Fruit fly (Drosophila melanogaster) whole organism, prepupa: Measurements from ENCODE around the gene CG1492.
A peak's percentile ranks its signal among the peaks of the same experiment; 100 is the strongest.

Source experiments
- Blimp-1 ChIP-seq: fragments of 200-800 bp; sonication (Bioruptor generic); optimal IDR thresholded peaks from 3 replicates; lab custom pipeline; 2017; ENCODE audit warnings: missing biosample characterization, missing genetic modification characterization, mild to moderate bottlenecking, moderate library complexity, missing genetic modification reagents
- CG10631 ChIP-seq: fragments of 200-800 bp; sonication (Bioruptor generic); optimal IDR thresholded peaks from 2 replicates; lab custom pipeline; 2016; ENCODE audit warnings: missing biosample characterization, missing genetic modification characterization
- CG10669 ChIP-seq: fragments of 200-800 bp; sonication (Bioruptor generic); optimal IDR thresholded peaks from 3 replicates; lab custom pipeline; 2018; ENCODE audit warnings: missing biosample characterization, mild to moderate bottlenecking, missing genetic modification characterization, moderate library complexity
- CG11294 ChIP-seq: fragments of 200-800 bp; sonication (Bioruptor generic); IDR thresholded peaks from 2 replicates; pipeline ENCODE4 v1.3.6; 2022; ENCODE audit warnings: missing biosample characterization, missing genetic modification characterization
- CG11762 ChIP-seq: fragments of 200-800 bp; sonication (Bioruptor generic); optimal IDR thresholded peaks from 3 replicates; lab custom pipeline; 2016; ENCODE audit warnings: missing biosample characterization, missing genetic modification characterization; ENCODE audit not compliant: insufficient read depth
- CG11902 ChIP-seq: fragments of 200-800 bp; sonication (Bioruptor generic); optimal IDR thresholded peaks from 3 replicates; lab custom pipeline; 2016; ENCODE audit warnings: missing biosample characterization, missing genetic modification characterization
- CG15336 ChIP-seq: fragments of 200-800 bp; sonication (Bioruptor generic); IDR thresholded peaks from 2 replicates; pipeline ENCODE4 v1.3.6; 2022; ENCODE audit warnings: missing biosample characterization, missing genetic modification characterization
- CG1621 ChIP-seq: fragments of 200-800 bp; sonication (Bioruptor generic); optimal IDR thresholded peaks from 3 replicates; lab custom pipeline; 2018; ENCODE audit warnings: missing biosample characterization, mild to moderate bottlenecking, missing genetic modification characterization
- CG3032 ChIP-seq: fragments of 200-800 bp; optimal IDR thresholded peaks from 2 replicates; lab custom pipeline; 2019; ENCODE audit warnings: missing biosample characterization, mild to moderate bottlenecking, missing genetic modification characterization, moderate library complexity
- CG31627 ChIP-seq: fragments of 200-800 bp; sonication (Bioruptor generic); optimal IDR thresholded peaks from 3 replicates; lab custom pipeline; 2016; ENCODE audit warnings: missing biosample characterization, missing genetic modification characterization
- CG32006 ChIP-seq: fragments of 200-800 bp; sonication (Bioruptor generic); optimal IDR thresholded peaks from 3 replicates; lab custom pipeline; 2017; ENCODE audit warnings: missing biosample characterization, mild to moderate bottlenecking, missing genetic modification characterization
- CG3919 ChIP-seq: fragments of 200-800 bp; sonication (Bioruptor generic); optimal IDR thresholded peaks from 3 replicates; lab custom pipeline; 2016; ENCODE audit warnings: missing biosample characterization, missing genetic modification characterization
- CG4318 ChIP-seq: fragments of 200-800 bp; sonication (Bioruptor generic); optimal IDR thresholded peaks from 3 replicates; lab custom pipeline; 2017; ENCODE audit warnings: missing biosample characterization, mild to moderate bottlenecking, missing genetic modification characterization
- CG6276 ChIP-seq: fragments of 200-800 bp; sonication (Bioruptor generic); optimal IDR thresholded peaks from 2 replicates; lab custom pipeline; 2017; ENCODE audit warnings: missing biosample characterization, mild to moderate bottlenecking, missing genetic modification characterization
- CG6854 ChIP-seq: fragments of 200-800 bp; sonication (Bioruptor generic); optimal IDR thresholded peaks from 2 replicates; lab custom pipeline; 2017; ENCODE audit warnings: missing biosample characterization, mild to moderate bottlenecking, missing genetic modification characterization
- CG7368 ChIP-seq: fragments of 200-800 bp; sonication (Bioruptor generic); optimal IDR thresholded peaks from 3 replicates; lab custom pipeline; 2016; ENCODE audit warnings: missing biosample characterization, missing genetic modification characterization
- CG8319 ChIP-seq: fragments of 200-800 bp; sonication (Bioruptor generic); optimal IDR thresholded peaks from 3 replicates; lab custom pipeline; 2016; ENCODE audit warnings: missing biosample characterization, missing genetic modification characterization
- CG8632 ChIP-seq: fragments of 200-800 bp; sonication (Bioruptor generic); optimal IDR thresholded peaks from 3 replicates; lab custom pipeline; 2016; ENCODE audit warnings: missing biosample characterization, missing genetic modification characterization
- CG9139 ChIP-seq: fragments of 200-800 bp; sonication (Bioruptor generic); optimal IDR thresholded peaks from 3 replicates; lab custom pipeline; 2017; ENCODE audit warnings: missing biosample characterization, mild to moderate bottlenecking, missing genetic modification characterization
- Eip75B ChIP-seq: fragments of 200-800 bp; sonication (Bioruptor generic); optimal IDR thresholded peaks from 3 replicates; lab custom pipeline; 2016; ENCODE audit warnings: missing biosample characterization, missing genetic modification characterization
- Eip78C ChIP-seq: fragments of 200-800 bp; sonication (Bioruptor generic); peaks from one replicate; lab custom pipeline; 2016; ENCODE audit warnings: missing biosample characterization, missing genetic modification characterization
- Eip93F ChIP-seq: fragments of 200-800 bp; sonication (Bioruptor generic); optimal IDR thresholded peaks from 2 replicates; lab custom pipeline; 2016; ENCODE audit warnings: missing biosample characterization, mild to moderate bottlenecking, missing genetic modification characterization
- Ets96B ChIP-seq: fragments of 200-800 bp; optimal IDR thresholded peaks from 2 replicates; lab custom pipeline; 2019; ENCODE audit warnings: missing biosample characterization, mild to moderate bottlenecking, missing genetic modification characterization, moderate library complexity
- Gug ChIP-seq: fragments of 200-800 bp; sonication (Bioruptor generic); IDR thresholded peaks from 2 replicates; pipeline ENCODE4 v1.3.6; 2022; ENCODE audit warnings: missing biosample characterization, missing genetic modification characterization
- Hr39 ChIP-seq: fragments of 200-800 bp; sonication (Bioruptor generic); optimal IDR thresholded peaks from 2 replicates; lab custom pipeline; 2016; ENCODE audit warnings: missing biosample characterization, missing genetic modification characterization
- Met ChIP-seq: fragments of 200-800 bp; sonication (Bioruptor generic); optimal IDR thresholded peaks from 3 replicates; lab custom pipeline; 2016; ENCODE audit warnings: missing biosample characterization, missing genetic modification characterization
- Sox102F ChIP-seq: fragments of 200-800 bp; sonication (Bioruptor generic); optimal IDR thresholded peaks from 2 replicates; lab custom pipeline; 2016; ENCODE audit warnings: missing biosample characterization, mild to moderate bottlenecking, missing genetic modification characterization
- Sox14 ChIP-seq: fragments of 200-800 bp; sonication (Bioruptor generic); optimal IDR thresholded peaks from 3 replicates; lab custom pipeline; 2016; ENCODE audit warnings: missing biosample characterization, missing genetic modification characterization
- achi ChIP-seq: fragments of 200-800 bp; sonication (Bioruptor generic); optimal IDR thresholded peaks from 3 replicates; lab custom pipeline; 2016; ENCODE audit warnings: missing biosample characterization, missing genetic modification characterization
- acj6 ChIP-seq: fragments of 200-800 bp; sonication (Bioruptor generic); optimal IDR thresholded peaks from 3 replicates; lab custom pipeline; 2016; ENCODE audit warnings: missing biosample characterization, missing genetic modification characterization
- cyc ChIP-seq: fragments of 200-800 bp; sonication (Bioruptor generic); optimal IDR thresholded peaks from 3 replicates; lab custom pipeline; 2016; ENCODE audit warnings: missing biosample characterization, missing genetic modification characterization
- dac ChIP-seq: fragments of 200-800 bp; sonication (Bioruptor generic); optimal IDR thresholded peaks from 2 replicates; lab custom pipeline; 2017; ENCODE audit warnings: missing biosample characterization, mild to moderate bottlenecking, missing genetic modification characterization
- dsx ChIP-seq: fragments of 200-800 bp; optimal IDR thresholded peaks from 3 replicates; lab custom pipeline; 2019; ENCODE audit warnings: missing biosample characterization, mild to moderate bottlenecking, missing genetic modification characterization, moderate library complexity; ENCODE audit not compliant: poor library complexity, severe bottlenecking
- esn ChIP-seq: fragments of 200-800 bp; sonication (Bioruptor generic); optimal IDR thresholded peaks from 2 replicates; lab custom pipeline; 2016; ENCODE audit warnings: missing biosample characterization, mild to moderate bottlenecking, missing genetic modification characterization, moderate library complexity
- fd59A ChIP-seq: fragments of 200-800 bp; sonication (Bioruptor generic); optimal IDR thresholded peaks from 2 replicates; lab custom pipeline; 2017; ENCODE audit warnings: missing biosample characterization, mild to moderate bottlenecking, missing genetic modification characterization, missing genetic modification reagents
- fd85E ChIP-seq: fragments of 200-800 bp; sonication (Bioruptor generic); optimal IDR thresholded peaks from 3 replicates; lab custom pipeline; 2016; ENCODE audit warnings: missing biosample characterization, missing genetic modification characterization
- fkh ChIP-seq: fragments of 200-800 bp; sonication (Bioruptor generic); optimal IDR thresholded peaks from 3 replicates; lab custom pipeline; 2017; ENCODE audit warnings: missing biosample characterization, mild to moderate bottlenecking, missing genetic modification characterization, moderate library complexity
- lz ChIP-seq: fragments of 200-800 bp; sonication (Bioruptor generic); optimal IDR thresholded peaks from 3 replicates; lab custom pipeline; 2016; ENCODE audit warnings: missing biosample characterization, missing genetic modification characterization
- pdm3 ChIP-seq: fragments of 200-800 bp; sonication (Bioruptor generic); optimal IDR thresholded peaks from 3 replicates; lab custom pipeline; 2016; ENCODE audit warnings: missing biosample characterization, missing genetic modification characterization
- salr ChIP-seq, 2 experiments: fragments of 200-800 bp; sonication (Bioruptor generic); optimal IDR thresholded peaks; 3 replicates each; lab custom pipeline; 2016 to 2018; ENCODE audit warnings: missing biosample characterization in 2 of 2, missing genetic modification characterization in 2 of 2, mild to moderate bottlenecking in 1 of 2
- spab ChIP-seq: fragments of 200-800 bp; sonication (Bioruptor generic); optimal IDR thresholded peaks from 2 replicates; lab custom pipeline; 2017; ENCODE audit warnings: missing biosample characterization, mild to moderate bottlenecking, missing genetic modification characterization, missing genetic modification reagents
- ss ChIP-seq, 2 experiments: fragments of 200-800 bp; sonication (Bioruptor generic); optimal IDR thresholded peaks; 2 replicates in 1 of 2; 3 replicates in 1 of 2; lab custom pipeline; 2017 to 2018; ENCODE audit warnings: mild to moderate bottlenecking in 2 of 2, missing biosample characterization in 2 of 2, missing genetic modification characterization in 2 of 2, moderate library complexity in 1 of 2
- svp ChIP-seq: fragments of 200-800 bp; sonication (Bioruptor generic); peaks from one replicate; lab custom pipeline; 2016; ENCODE audit warnings: missing biosample characterization, missing genetic modification characterization
- topi ChIP-seq: fragments of 200-800 bp; sonication (Bioruptor generic); optimal IDR thresholded peaks from 3 replicates; lab custom pipeline; 2016; ENCODE audit warnings: missing biosample characterization, missing genetic modification characterization

CG1492 gene

DNA sequence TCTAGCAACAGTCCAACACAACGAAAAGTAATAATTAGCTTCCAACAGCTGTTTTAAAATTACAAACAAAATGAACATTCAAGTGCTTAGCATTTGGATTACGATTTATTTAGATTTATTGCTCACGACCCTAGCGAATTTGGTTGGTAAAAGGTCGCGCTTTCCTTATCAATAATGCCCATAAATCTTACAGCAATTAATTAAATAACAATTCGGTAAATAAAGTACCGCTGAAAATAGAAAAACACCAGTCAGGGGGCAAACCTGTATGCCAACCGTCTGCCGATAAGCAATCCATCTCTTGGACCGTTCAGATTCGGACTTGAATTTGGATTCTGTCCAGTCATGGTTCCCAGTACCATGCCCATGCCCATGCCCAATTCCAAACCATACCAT, 1.1 kb upstream of the CG1492 start:
- TF ChIP-seq svp = peak; percentile 83
- no peak for TF ChIP-seq CG10631 (GFP tag; lab: Kevin White, UChicago)

- no peak for TF ChIP-seq fd59A (GFP tag; lab: Kevin White, UChicago)
- no peak for TF ChIP-seq pdm3 (GFP tag; lab: Kevin White, UChicago)
- TF ChIP-seq CG11294 = no peak
- no peak for TF ChIP-seq CG11902 (GFP tag; lab: Kevin White, UChicago)
- TF ChIP-seq Eip75B (GFP tag; lab: Kevin White, UChicago) = no peak
- no peak for TF ChIP-seq esn (GFP tag; lab: Kevin White, UChicago)
- TF ChIP-seq Sox14 (GFP tag; lab: Kevin White, UChicago) = no peak
- TF ChIP-seq Gug = no peak
- TF ChIP-seq dsx = no peak
- TF ChIP-seq Eip78C = peak; percentile 71
- no peak for TF ChIP-seq CG11762 (GFP tag; lab: Kevin White, UChicago)
- peak; percentile 6 for TF ChIP-seq svp
- no peak for TF ChIP-seq Ets96B (tag; lab: Kevin White, UChicago)
These were observed 4.4 kb downstream of the CG1492 start for dm6 chrX:12007593-12007992.

DNA sequence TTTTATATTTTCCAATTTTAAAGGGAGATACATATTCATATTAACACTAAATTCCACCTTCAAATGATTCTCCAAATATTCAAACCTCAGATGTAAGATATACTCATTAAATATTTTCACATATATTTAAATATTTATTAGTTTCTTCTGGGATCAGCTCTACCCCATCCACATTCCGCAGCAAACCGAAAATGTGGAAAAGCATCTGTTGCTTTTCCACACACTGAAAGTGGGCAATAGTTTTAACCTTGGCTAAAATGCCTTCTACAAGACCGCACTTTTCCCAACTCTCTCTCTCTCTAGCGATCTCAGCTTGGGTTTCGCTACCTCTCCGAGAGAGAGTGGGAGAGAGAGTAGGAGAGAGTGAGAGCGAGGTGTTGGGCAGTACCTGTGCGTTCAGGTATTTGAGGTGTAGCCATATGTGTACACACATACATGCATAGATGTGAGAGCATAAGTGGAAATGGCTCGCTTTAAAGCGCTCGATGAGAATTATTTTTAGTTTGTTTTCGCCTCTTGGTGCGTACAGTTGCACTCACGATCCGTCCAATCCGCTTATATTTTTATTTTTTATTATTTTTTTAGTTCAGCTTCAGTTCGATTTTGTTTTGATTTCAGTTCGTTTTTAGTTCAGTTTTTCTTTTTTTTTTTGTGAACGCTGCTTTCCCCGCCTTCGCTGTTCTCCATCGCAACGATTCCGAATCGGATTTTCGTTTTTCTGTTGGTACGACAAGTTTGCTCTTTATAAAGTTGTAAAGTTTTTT, 5.2 kb downstream of the CG1492 start, which contains the start of gene CG1806:
Gene CG1806 (plus strand): TSS at position 499 of the 764 bp plus-strand sequence.
- TF ChIP-seq CG10631 (GFP tag; lab: Kevin White, UChicago) = no peak
- TF ChIP-seq svp = peak; percentile 43
- no peak for TF ChIP-seq Eip93F (GFP tag; lab: Kevin White, UChicago)
- no peak for TF ChIP-seq cyc (GFP tag; lab: Kevin White, UChicago)
- no peak for TF ChIP-seq lz (GFP tag; lab: Kevin White, UChicago)
- peak; percentile 33 for TF ChIP-seq spab (GFP tag; lab: Kevin White, UChicago)
- TF ChIP-seq CG6854 (GFP tag; lab: Kevin White, UChicago) = peak; percentile 26
- TF ChIP-seq CG32006 (GFP tag; lab: Kevin White, UChicago) = peak; percentile 11
- peak in 1 of 2 experiments; percentile 37 for TF ChIP-seq salr (GFP tag; optimal IDR thresholded peaks at IDR 0.05; lab: Kevin White, UChicago)
- no peak for TF ChIP-seq CG1621 (tag; lab: Kevin White, UChicago)
- TF ChIP-seq dac (GFP tag; lab: Kevin White, UChicago) = no peak
- TF ChIP-seq CG11762 (GFP tag; lab: Kevin White, UChicago) = no peak
- peak; percentile 26 for TF ChIP-seq esn (GFP tag; lab: Kevin White, UChicago)
- no peak for TF ChIP-seq CG11902 (GFP tag; lab: Kevin White, UChicago)
- TF ChIP-seq dsx = peak; percentile 30
- TF ChIP-seq CG15336 (GFP tag; lab: Robert Waterston, UW) = peak; percentile 68; the same call in 1 of the 2 replicates
- TF ChIP-seq achi = peak; percentile 15
- peak; percentile 48 for TF ChIP-seq Sox102F (GFP tag; lab: Kevin White, UChicago)
- no peak for TF ChIP-seq fd59A (GFP tag; lab: Kevin White, UChicago)
- TF ChIP-seq ss (GFP tag; optimal IDR thresholded peaks at IDR 0.05; lab: Kevin White, UChicago) = peak; percentile 49 to 82
- peak; percentile 6 for TF ChIP-seq pdm3 (GFP tag; lab: Kevin White, UChicago)
- no peak for TF ChIP-seq Hr39 (GFP tag; lab: Kevin White, UChicago)
- no peak for TF ChIP-seq CG7368 (GFP tag; lab: Kevin White, UChicago)
- no peak for TF ChIP-seq CG3919 (GFP tag; lab: Kevin White, UChicago)
- TF ChIP-seq Met = no peak
- peak; percentile 47 for TF ChIP-seq CG9139 (GFP tag; lab: Kevin White, UChicago)
- no peak for TF ChIP-seq acj6 (GFP tag; lab: Kevin White, UChicago)
- TF ChIP-seq Ets96B (tag; lab: Kevin White, UChicago) = peak; percentile 40
- TF ChIP-seq CG4318 (GFP tag; lab: Kevin White, UChicago) = no peak
- TF ChIP-seq topi (GFP tag; lab: Kevin White, UChicago) = peak; percentile 10
- peak; percentile 25 for TF ChIP-seq CG3032 (tag; lab: Kevin White, UChicago)
- peak; percentile 63 for TF ChIP-seq fd85E
- no peak for TF ChIP-seq Blimp-1 (GFP tag; lab: Kevin White, UChicago)
- peak; percentile 68 for TF ChIP-seq CG6276 (GFP tag; lab: Kevin White, UChicago)
- no peak for TF ChIP-seq CG31627 (GFP tag; lab: Kevin White, UChicago)
- no peak for TF ChIP-seq Gug
- peak; percentile 11 for TF ChIP-seq fkh (GFP tag; lab: Kevin White, UChicago)
- TF ChIP-seq CG8632 (GFP tag; lab: Kevin White, UChicago) = peak; percentile 25
- no peak for TF ChIP-seq CG8319 (GFP tag; lab: Kevin White, UChicago)
- TF ChIP-seq Eip78C = peak; percentile 82
- TF ChIP-seq CG10669 (GFP tag; lab: Kevin White, UChicago) = peak; percentile 32
- TF ChIP-seq Sox14 (GFP tag; lab: Kevin White, UChicago) = no peak
